Fruit fly (Drosophila melanogaster) whole organism, embryonic: ENCODE results near the gene Xe7.
A peak's percentile ranks its signal among the peaks of the same experiment; 100 is the strongest.

Experiments
- Atf-2 ChIP-seq: fragments of 200-800 bp; sonication (Bioruptor generic); optimal IDR thresholded peaks from 2 replicates; lab custom pipeline; 2016; ENCODE audit warnings: missing biosample characterization, missing genetic modification characterization
- CG10147 ChIP-seq: fragments of 200-800 bp; sonication (Bioruptor generic); optimal IDR thresholded peaks from 2 replicates; lab custom pipeline; 2019; ENCODE audit warnings: missing biosample characterization, mild to moderate bottlenecking, missing genetic modification characterization, moderate library complexity
- CG10565 ChIP-seq: fragments of 200-800 bp; sonication (Bioruptor generic); optimal IDR thresholded peaks from 3 replicates; lab custom pipeline; 2016; ENCODE audit warnings: missing biosample characterization, mild to moderate bottlenecking, missing genetic modification characterization
- CG11560 ChIP-seq: fragments of 200-800 bp; sonication (Bioruptor generic); IDR thresholded peaks from 3 replicates; pipeline ENCODE4 v1.3.6; 2022; ENCODE audit warnings: missing biosample characterization, missing genetic modification characterization
- CG13894 ChIP-seq: fragments of 200-800 bp; sonication (Bioruptor generic); optimal IDR thresholded peaks from 3 replicates; lab custom pipeline; 2018; ENCODE audit warnings: missing biosample characterization, mild to moderate bottlenecking, missing genetic modification characterization, moderate library complexity
- CG14050 ChIP-seq: fragments of 200-800 bp; sonication (Bioruptor generic); IDR thresholded peaks from 3 replicates; pipeline ENCODE4 v1.3.6; 2022; ENCODE audit warnings: missing biosample characterization, missing genetic modification characterization
- CG1529 ChIP-seq: fragments of 200-800 bp; sonication (Bioruptor generic); optimal IDR thresholded peaks from 3 replicates; lab custom pipeline; 2018; ENCODE audit warnings: missing biosample characterization, missing genetic modification characterization
- CG1792 ChIP-seq: fragments of 200-800 bp; sonication (Bioruptor generic); optimal IDR thresholded peaks from 2 replicates; lab custom pipeline; 2016; ENCODE audit warnings: missing biosample characterization, missing genetic modification characterization
- CG2116 ChIP-seq: fragments of 200-800 bp; sonication (Bioruptor generic); optimal IDR thresholded peaks from 3 replicates; lab custom pipeline; 2018; ENCODE audit warnings: missing biosample characterization, mild to moderate bottlenecking, missing genetic modification characterization
- CG2875 ChIP-seq: fragments of 200-800 bp; sonication (Bioruptor generic); optimal IDR thresholded peaks from 2 replicates; lab custom pipeline; 2017; ENCODE audit warnings: missing biosample characterization, mild to moderate bottlenecking, missing genetic modification characterization, missing genetic modification reagents
- CG6175 ChIP-seq: fragments of 200-800 bp; sonication (Bioruptor generic); IDR thresholded peaks from 3 replicates; pipeline ENCODE4 v1.3.6; 2022; ENCODE audit warnings: missing biosample characterization, missing genetic modification characterization
- CG6689 ChIP-seq: fragments of 200-800 bp; sonication (Bioruptor generic); IDR thresholded peaks from 2 replicates; pipeline ENCODE4 v1.3.6; 2022; ENCODE audit warnings: missing biosample characterization, missing genetic modification characterization
- Gug ChIP-seq: fragments of 200-800 bp; sonication (Bioruptor generic); IDR thresholded peaks from 4 replicates; pipeline ENCODE4 v1.3.6; 2022; ENCODE audit warnings: missing biosample characterization, missing genetic modification characterization
- HLH4C ChIP-seq: fragments of 200-800 bp; sonication (Bioruptor generic); IDR thresholded peaks from 3 replicates; pipeline ENCODE4 v1.3.6; 2022; ENCODE audit warnings: missing biosample characterization, missing genetic modification characterization; ENCODE audit not compliant: partially characterized antibody
- HLHmδ ChIP-seq: fragments of 200-800 bp; sonication (Bioruptor generic); optimal IDR thresholded peaks from 2 replicates; lab custom pipeline; 2018; ENCODE audit warnings: missing biosample characterization, mild to moderate bottlenecking, missing genetic modification characterization, moderate library complexity
- Hand ChIP-seq: fragments of 200-800 bp; sonication (Bioruptor generic); optimal IDR thresholded peaks from 2 replicates; lab custom pipeline; 2017; ENCODE audit warnings: mild to moderate bottlenecking, missing biosample characterization, missing genetic modification reagents, missing genetic modification characterization
- HmgD ChIP-seq: fragments of 200-800 bp; sonication (Bioruptor generic); optimal IDR thresholded peaks from 3 replicates; lab custom pipeline; 2016; ENCODE audit warnings: missing biosample characterization, missing genetic modification characterization
- Lpt ChIP-seq: fragments of >200 bp; optimal IDR thresholded peaks from 2 replicates; lab custom pipeline; 2018; ENCODE audit warnings: missing biosample characterization, missing genetic modification characterization
- MBD-R2 ChIP-seq: fragments of 200-800 bp; sonication (Bioruptor generic); IDR thresholded peaks from 2 replicates; pipeline ENCODE4 v1.3.6; 2022; ENCODE audit warnings: missing biosample characterization, missing genetic modification characterization
- Nf-YB ChIP-seq: fragments of 200-800 bp; sonication (Bioruptor generic); optimal IDR thresholded peaks from 3 replicates; lab custom pipeline; 2019; ENCODE audit warnings: missing biosample characterization, mild to moderate bottlenecking, missing genetic modification characterization, moderate library complexity
- NfI ChIP-seq: fragments of 200-800 bp; sonication (Bioruptor generic); optimal IDR thresholded peaks from 3 replicates; lab custom pipeline; 2018; ENCODE audit warnings: missing biosample characterization, mild to moderate bottlenecking, missing genetic modification characterization, moderate library complexity
- Sry-δ ChIP-seq: fragments of 200-800 bp; sonication (Bioruptor generic); optimal IDR thresholded peaks from 2 replicates; lab custom pipeline; 2016; ENCODE audit warnings: missing biosample characterization, missing genetic modification characterization
- Taf1 ChIP-seq: fragments of 200-800 bp; sonication (Bioruptor generic); IDR thresholded peaks from 2 replicates; pipeline ENCODE4 v1.3.6; 2022; ENCODE audit warnings: missing biosample characterization, missing genetic modification characterization
- Xrp1 ChIP-seq: fragments of 200-800 bp; sonication (Bioruptor generic); IDR thresholded peaks from 2 replicates; pipeline ENCODE4 v1.3.6; 2022; ENCODE audit warnings: missing biosample characterization, missing genetic modification characterization
- aop ChIP-seq: fragments of 200-800 bp; sonication (Bioruptor generic); IDR thresholded peaks from 2 replicates; pipeline ENCODE4 v1.3.6; 2022; ENCODE audit warnings: missing biosample characterization, missing genetic modification characterization
- bigmax ChIP-seq: fragments of 200-800 bp; sonication (Bioruptor generic); optimal IDR thresholded peaks from 2 replicates; lab custom pipeline; 2018; ENCODE audit warnings: missing biosample characterization, mild to moderate bottlenecking, missing genetic modification characterization
- corto ChIP-seq: fragments of 200-800 bp; sonication (Bioruptor generic); optimal IDR thresholded peaks from 2 replicates; lab custom pipeline; 2016; ENCODE audit warnings: missing biosample characterization, mild to moderate bottlenecking, missing genetic modification characterization, moderate library complexity
- dimm ChIP-seq: fragments of 200-800 bp; sonication (Bioruptor generic); IDR thresholded peaks from 2 replicates; pipeline ENCODE4 v1.3.6; 2022; ENCODE audit warnings: missing biosample characterization, missing genetic modification characterization
- disco-r ChIP-seq: fragments of 200-800 bp; sonication (Bioruptor generic); optimal IDR thresholded peaks from 2 replicates; lab custom pipeline; 2016; ENCODE audit warnings: missing biosample characterization, missing genetic modification characterization
- dysf ChIP-seq: fragments of 200-800 bp; sonication (Bioruptor generic); IDR thresholded peaks from 3 replicates; pipeline ENCODE4 v1.3.6; 2022; ENCODE audit warnings: missing biosample characterization, missing genetic modification characterization
- fru ChIP-seq: fragments of >200 bp; optimal IDR thresholded peaks from 2 replicates; lab custom pipeline; 2017
- hkb ChIP-seq, 2 experiments: fragments of 200-800 bp in 1 of 2; fragments of >200 bp in 1 of 2; sonication (Bioruptor generic) in 1 of 2; IDR thresholded peaks in 1 of 2; optimal IDR thresholded peaks in 1 of 2; 2 replicates each; pipeline versions ENCODE4 v1.3.6 to Lab custom; 2017 to 2022; ENCODE audit warnings: missing biosample characterization in 1 of 2, missing genetic modification characterization in 1 of 2
- hth ChIP-seq: fragments of >200 bp; optimal IDR thresholded peaks from 2 replicates; lab custom pipeline; 2017; ENCODE audit warnings: inconsistent platforms
- ind ChIP-seq: fragments of 200-800 bp; sonication (Bioruptor generic); optimal IDR thresholded peaks from 3 replicates; lab custom pipeline; 2016; ENCODE audit warnings: missing biosample characterization, missing genetic modification characterization
- inv ChIP-seq: fragments of 200-800 bp; sonication (Bioruptor generic); IDR thresholded peaks from 2 replicates; pipeline ENCODE4 v1.3.6; 2022; ENCODE audit warnings: missing biosample characterization, missing genetic modification characterization; ENCODE audit not compliant: partially characterized antibody
- lov ChIP-seq, 2 experiments: fragments of 200-800 bp in 1 of 2; fragments of >200 bp in 1 of 2; sonication (Bioruptor generic) in 1 of 2; IDR thresholded peaks in 1 of 2; optimal IDR thresholded peaks in 1 of 2; 2 replicates in 1 of 2; 3 replicates in 1 of 2; pipeline versions ENCODE4 v1.3.6 to Lab custom; 2017 to 2022; ENCODE audit warnings: missing biosample characterization in 1 of 2, missing genetic modification characterization in 1 of 2
- nerfin-1 ChIP-seq: fragments of 200-800 bp; sonication (Bioruptor generic); optimal IDR thresholded peaks from 3 replicates; lab custom pipeline; 2019; ENCODE audit warnings: missing biosample characterization, mild to moderate bottlenecking, missing genetic modification characterization, moderate library complexity
- nerfin-2 ChIP-seq: fragments of 200-800 bp; sonication (Bioruptor generic); IDR thresholded peaks from 2 replicates; pipeline ENCODE4 v1.3.6; 2022; ENCODE audit warnings: missing biosample characterization, missing genetic modification characterization; ENCODE audit not compliant: partially characterized antibody
- otp ChIP-seq: fragments of 200-800 bp; sonication (Bioruptor generic); IDR thresholded peaks from 3 replicates; pipeline ENCODE4, ENCODE4 v1.3.6; 2022; ENCODE audit warnings: missing biosample characterization, missing genetic modification characterization
- pho ChIP-seq: fragments of 200-800 bp; sonication (Bioruptor generic); optimal IDR thresholded peaks from 2 replicates; lab custom pipeline; 2016; ENCODE audit warnings: missing biosample characterization, missing genetic modification characterization
- pita ChIP-seq: fragments of 200-800 bp; sonication (Bioruptor generic); optimal IDR thresholded peaks from 2 replicates; lab custom pipeline; 2017; ENCODE audit warnings: missing biosample characterization, mild to moderate bottlenecking, missing genetic modification characterization
- pros ChIP-seq: fragments of 200-800 bp; sonication (Bioruptor generic); optimal IDR thresholded peaks from 3 replicates; lab custom pipeline; 2019; ENCODE audit warnings: missing biosample characterization, mild to moderate bottlenecking, missing genetic modification characterization, moderate library complexity
- schlank ChIP-seq: fragments of 200-800 bp; sonication (Bioruptor generic); optimal IDR thresholded peaks from 2 replicates; lab custom pipeline; 2018; ENCODE audit warnings: missing biosample characterization, mild to moderate bottlenecking, missing genetic modification characterization
- sd ChIP-seq: fragments of 200-800 bp; sonication (Bioruptor generic); optimal IDR thresholded peaks from 3 replicates; lab custom pipeline; 2018; ENCODE audit warnings: missing biosample characterization, mild to moderate bottlenecking, missing genetic modification characterization, moderate library complexity
- vnd ChIP-seq: fragments of 200-800 bp; sonication (Bioruptor generic); IDR thresholded peaks from 3 replicates; pipeline ENCODE4 v1.3.6; 2022; ENCODE audit warnings: missing biosample characterization, missing genetic modification characterization; ENCODE audit not compliant: partially characterized antibody
- zen2 ChIP-seq: fragments of 200-800 bp; sonication (Bioruptor generic); IDR thresholded peaks from 3 replicates; pipeline ENCODE4 v1.3.6; 2022; ENCODE audit warnings: missing biosample characterization, missing genetic modification characterization; ENCODE audit not compliant: partially characterized antibody

The Xe7 gene

dm6 chr3R:5636519-5637430, 32.4 kb downstream of the Xe7 start, which contains the start of the genes CG31548 and CG12170 (continued):
- TF ChIP-seq otp (GFP tag; lab: Robert Waterston, UW), result no peak
- TF ChIP-seq vnd (GFP tag; lab: Robert Waterston, UW), result no peak
- TF ChIP-seq CG2116 (GFP tag; lab: Kevin White, UChicago), result peak; percentile 58
- TF ChIP-seq fru, result no peak
- TF ChIP-seq corto, result no peak
- TF ChIP-seq pho (GFP tag; lab: Kevin White, UChicago), result no peak
- TF ChIP-seq CG1792 (GFP tag; lab: Kevin White, UChicago), result no peak
- TF ChIP-seq sd (tag; lab: Kevin White, UChicago), result no peak
- TF ChIP-seq Sry-δ (GFP tag; lab: Kevin White, UChicago), result no peak
- no peak for TF ChIP-seq Taf1 (GFP tag; lab: Robert Waterston, UW)
- no peak for TF ChIP-seq HLHmδ (GFP tag; lab: Kevin White, UChicago)
- TF ChIP-seq schlank, result no peak
- no peak for TF ChIP-seq aop (GFP tag; lab: Robert Waterston, UW)
- no peak for TF ChIP-seq zen2 (GFP tag; lab: Robert Waterston, UW)
- no peak for TF ChIP-seq pita
- TF ChIP-seq Hand (GFP tag; lab: Kevin White, UChicago), result no peak
- no peak for TF ChIP-seq hkb (optimal IDR thresholded peaks at IDR 0.05; lab: Kevin White, UChicago)
- TF ChIP-seq hkb (GFP tag; IDR thresholded peaks at IDR 0.05; lab: Robert Waterston, UW), result peak; percentile 75
- no peak for TF ChIP-seq bigmax (GFP tag; lab: Kevin White, UChicago)
- TF ChIP-seq nerfin-2 (GFP tag; lab: Robert Waterston, UW), result no peak
- TF ChIP-seq dimm (GFP tag; lab: Robert Waterston, UW), result no peak
- no peak for TF ChIP-seq HmgD (GFP tag; lab: Kevin White, UChicago)
- no peak for TF ChIP-seq nerfin-1 (tag; lab: Kevin White, UChicago)
- TF ChIP-seq Lpt (GFP tag; lab: Kevin White, UChicago), result no peak
- TF ChIP-seq CG6175, result no peak
- TF ChIP-seq hth (lab: Kevin White, UChicago), result no peak
- TF ChIP-seq CG10565, result no peak
- TF ChIP-seq Nf-YB, result peak; percentile 46
- peak; percentile 58; the same call in 1 of the 2 replicates for TF ChIP-seq CG6689 (GFP tag; lab: Robert Waterston, UW)
- TF ChIP-seq inv (GFP tag; lab: Robert Waterston, UW), result no peak
- no peak for TF ChIP-seq HLH4C (GFP tag; lab: Robert Waterston, UW)
- peak; percentile 53 for TF ChIP-seq MBD-R2
- peak; percentile 33 for TF ChIP-seq ind (GFP tag; lab: Kevin White, UChicago)
- TF ChIP-seq Xrp1, result no peak
- TF ChIP-seq disco-r (GFP tag; lab: Kevin White, UChicago), result no peak
- peak; percentile 23 for TF ChIP-seq CG10147 (GFP tag; lab: Kevin White, UChicago)
- TF ChIP-seq pros (GFP tag; lab: Kevin White, UChicago), result no peak
- TF ChIP-seq dysf (GFP tag; lab: Robert Waterston, UW), result no peak
- TF ChIP-seq CG13894 (tag; lab: Kevin White, UChicago), result no peak
- TF ChIP-seq CG14050 (GFP tag; lab: Robert Waterston, UW), result no peak
- TF ChIP-seq Gug, result no peak
- no peak for TF ChIP-seq CG11560 (tag; lab: Robert Waterston, UW)
- no peak for TF ChIP-seq lov (optimal IDR thresholded peaks at IDR 0.05; lab: Kevin White, UChicago)
- 0 out of 3 replicates have a peak, but pooled peaks have one; percentile 15 for TF ChIP-seq lov (GFP tag; IDR thresholded peaks at IDR 0.05; lab: Robert Waterston, UW)
- TF ChIP-seq NfI (GFP tag; lab: Kevin White, UChicago), result no peak
- TF ChIP-seq CG1529 (GFP tag; lab: Kevin White, UChicago), result no peak
- TF ChIP-seq Atf-2, result no peak
- TF ChIP-seq CG2875 (GFP tag; lab: Kevin White, UChicago), result peak; percentile 18
